Worm (Caenorhabditis elegans): ENCODE data around the gene T06A10.2.

ce11 chrIV:16931077-16931476, 35.7 kb downstream of the T06A10.2 start, which contains the start of gene Y116A8C.49:
- no peak for TF ChIP-seq unc-39 (tag; optimal IDR thresholded peaks at IDR 0.05)
- TF ChIP-seq nhr-28 (tag; optimal IDR thresholded peaks at IDR 0.05): no peak
- no peak for TF ChIP-seq snpc-4 (tag; optimal IDR thresholded peaks at IDR 0.05)
- no peak for TF ChIP-seq lin-13 (tag; optimal IDR thresholded peaks at IDR 0.05)
- no peak for TF ChIP-seq nhr-237 (tag; optimal IDR thresholded peaks at IDR 0.05)
- TF ChIP-seq tbx-8 (GFP tag; optimal IDR thresholded peaks at IDR 0.05): no peak
- no peak for TF ChIP-seq blmp-1 (tag; optimal IDR thresholded peaks at IDR 0.05)
- no peak for TF ChIP-seq lsy-2 (tag; optimal IDR thresholded peaks at IDR 0.05)
- TF ChIP-seq nhr-12 (tag; optimal IDR thresholded peaks at IDR 0.05): no peak
